Worm (Caenorhabditis elegans): ENCODE results near the gene snx-13.

DNA sequence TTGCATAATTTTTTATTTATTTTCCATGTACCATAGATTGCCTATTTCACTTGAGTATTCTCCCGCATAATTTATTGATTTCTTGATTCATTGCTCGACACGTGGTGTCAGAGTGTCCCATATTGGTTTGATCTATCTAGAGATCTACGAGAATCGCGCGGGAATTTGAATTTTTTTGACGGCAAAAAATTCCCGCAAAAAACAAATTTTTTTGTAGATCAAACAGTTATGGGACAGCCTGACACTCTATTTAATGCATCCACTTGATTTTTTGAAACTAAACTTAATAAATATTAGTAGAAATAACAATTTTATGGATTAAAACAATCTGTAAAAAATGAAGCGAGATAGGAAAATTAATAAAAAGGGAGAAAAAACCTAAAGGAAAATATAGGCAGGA, 38.7 kb upstream of the snx-13 start:
- TF ChIP-seq unc-120 (tag; optimal IDR thresholded peaks at IDR 0.05; ENCODE audit: poor library complexity, severe bottlenecking) (no peak), lsy-2 (tag; optimal IDR thresholded peaks at IDR 0.05) (no peak), mep-1 (tag; optimal IDR thresholded peaks at IDR 0.05) (no peak), lin-13 (tag; optimal IDR thresholded peaks at IDR 0.05) (no peak), nhr-12 (tag; optimal IDR thresholded peaks at IDR 0.05) (no peak)

All from whole organism, mixed stage, embryonic.